Worm (Caenorhabditis elegans) whole organism, young adult: ENCODE results near the gene cogc-6.

ENCODE experiments used
- B0261.1 ChIP-seq: sonication (generic microtip); optimal IDR thresholded peaks from 2 replicates; lab custom pipeline; 2016; ENCODE audit warnings: mild to moderate bottlenecking, missing genetic modification characterization, moderate library complexity, missing compliant biosample characterization
- C17E4.6 ChIP-seq: fragments of 200-800 bp; sonication (Bioruptor generic); IDR thresholded peaks from 2 replicates; pipeline ENCODE4 v1.3.6; 2022; ENCODE audit warnings: missing genetic modification reagents, missing genetic modification characterization, missing compliant biosample characterization
- F22D6.2 ChIP-seq: sonication (generic microtip); optimal IDR thresholded peaks from 2 replicates; lab custom pipeline; 2016; ENCODE audit warnings: mild to moderate bottlenecking, missing genetic modification characterization, missing compliant biosample characterization
- F23B12.7 ChIP-seq: sonication (generic microtip); optimal IDR thresholded peaks from 2 replicates; lab custom pipeline; 2017; ENCODE audit warnings: missing genetic modification characterization, mild to moderate bottlenecking, missing compliant biosample characterization, antibody characterized with exemption, moderate library complexity; ENCODE audit not compliant: insufficient read depth
- F39B2.1 ChIP-seq: fragments of 200-800 bp; sonication (Bioruptor generic); IDR thresholded peaks from 2 replicates; pipeline ENCODE4 v1.3.6; 2022; ENCODE audit warnings: missing genetic modification reagents, missing genetic modification characterization, missing compliant biosample characterization
- F57A8.1 ChIP-seq: fragments of 200-800 bp; sonication (Bioruptor generic); optimal IDR thresholded peaks from 2 replicates; lab custom pipeline; 2018; ENCODE audit warnings: mild to moderate bottlenecking, missing genetic modification characterization, moderate library complexity, missing compliant biosample characterization
- K12H6.12 ChIP-seq: fragments of 200-800 bp; sonication (Bioruptor generic); optimal IDR thresholded peaks from 2 replicates; lab custom pipeline; 2018; ENCODE audit warnings: mild to moderate bottlenecking, missing genetic modification characterization, missing compliant biosample characterization
- Y53G8AR.9 ChIP-seq: fragments of 200-800 bp; sonication (Bioruptor generic); conservative IDR thresholded peaks from 2 replicates; pipeline ENCODE4 v1.3.6; 2022; ENCODE audit warnings: missing genetic modification reagents, missing genetic modification characterization, missing compliant biosample characterization
- ama-1 ChIP-seq, 3 experiments: fragments of 150-350 bp in 1 of 3; sonication (generic microtip) in 2 of 3; optimal IDR thresholded peaks; 2 replicates each; lab custom pipeline; 2014 to 2018; ENCODE audit warnings: missing biosample characterization in 2 of 3, missing genetic modification characterization in 2 of 3, missing genetic modification reagents in 2 of 3
- attf-5 ChIP-seq: fragments of 200-800 bp; sonication (Bioruptor generic); optimal IDR thresholded peaks from 2 replicates; lab custom pipeline; 2018; ENCODE audit warnings: mild to moderate bottlenecking, missing genetic modification characterization, missing compliant biosample characterization
- bed-2 ChIP-seq: fragments of 200-800 bp; sonication (Bioruptor generic); IDR thresholded peaks from 2 replicates; pipeline ENCODE4 v1.3.6; 2022; ENCODE audit warnings: missing genetic modification reagents, missing genetic modification characterization, missing compliant biosample characterization
- cebp-2 ChIP-seq: fragments of 200-800 bp; sonication (Bioruptor generic); IDR thresholded peaks from 2 replicates; pipeline ENCODE4 v1.3.6; 2022; ENCODE audit warnings: missing genetic modification characterization, missing compliant biosample characterization
- die-1 ChIP-seq: sonication (generic microtip); optimal IDR thresholded peaks from 2 replicates; lab custom pipeline; 2016; ENCODE audit warnings: missing genotype, mild to moderate bottlenecking, missing genetic modification characterization, missing compliant biosample characterization
- egl-18 ChIP-seq: fragments of 200-800 bp; sonication (Bioruptor generic); IDR thresholded peaks from 2 replicates; pipeline ENCODE4 v1.3.6; 2022; ENCODE audit warnings: missing genetic modification reagents, missing genetic modification characterization, missing compliant biosample characterization
- egl-44 ChIP-seq: fragments of 200-800 bp; sonication (Bioruptor generic); IDR thresholded peaks from 2 replicates; pipeline ENCODE4 v1.3.6; 2022; ENCODE audit warnings: missing genetic modification reagents, missing genetic modification characterization, missing compliant biosample characterization
- gei-17 ChIP-seq: fragments of 200-800 bp; sonication (Bioruptor generic); optimal IDR thresholded peaks from 2 replicates; lab custom pipeline; 2018; ENCODE audit warnings: mild to moderate bottlenecking, missing genetic modification characterization, missing compliant biosample characterization
- hlh-26 ChIP-seq: fragments of 200-800 bp; sonication (Bioruptor generic); conservative IDR thresholded peaks from 2 replicates; pipeline ENCODE4 v1.3.6; 2022; ENCODE audit warnings: missing genetic modification reagents, missing genetic modification characterization, missing compliant biosample characterization
- hmg-20 ChIP-seq: fragments of 200-800 bp; sonication (Bioruptor generic); IDR thresholded peaks from 2 replicates; pipeline ENCODE4 v1.3.6; 2022; ENCODE audit warnings: missing genetic modification reagents, missing genetic modification characterization, missing compliant biosample characterization
- hsf-1 ChIP-seq: fragments of 200-800 bp; sonication (Bioruptor generic); IDR thresholded peaks from 2 replicates; pipeline ENCODE4 v1.3.6; 2022; ENCODE audit warnings: missing genetic modification reagents, missing genetic modification characterization, missing compliant biosample characterization
- lin-35 ChIP-seq, 3 experiments: fragments of 150-350 bp in 2 of 3; sonication (generic microtip) in 1 of 3; optimal IDR thresholded peaks; 2 replicates each; lab custom pipeline; 2014 to 2018; ENCODE audit warnings: missing biosample characterization in 3 of 3, missing genetic modification characterization in 3 of 3, missing genetic modification reagents in 3 of 3
- lin-54 ChIP-seq: fragments of 200-800 bp; sonication (Bioruptor generic); optimal IDR thresholded peaks from 2 replicates; lab custom pipeline; 2018; ENCODE audit warnings: mild to moderate bottlenecking, missing genetic modification characterization, missing compliant biosample characterization
- madf-10 ChIP-seq: sonication (generic microtip); optimal IDR thresholded peaks from 2 replicates; lab custom pipeline; 2016; ENCODE audit warnings: mild to moderate bottlenecking, missing genetic modification characterization, missing compliant biosample characterization
- madf-3 ChIP-seq: fragments of 200-800 bp; sonication (Bioruptor generic); IDR thresholded peaks from 2 replicates; pipeline ENCODE4 v1.3.6; 2022; ENCODE audit warnings: missing genetic modification reagents, missing genetic modification characterization, missing compliant biosample characterization
- mcd-1 ChIP-seq: fragments of 200-800 bp; sonication (Bioruptor generic); IDR thresholded peaks from 2 replicates; pipeline ENCODE4 v1.3.6; 2022; ENCODE audit warnings: missing genetic modification reagents, missing genetic modification characterization, missing compliant biosample characterization
- nfya-2 ChIP-seq: fragments of 200-800 bp; sonication (Bioruptor generic); IDR thresholded peaks from 2 replicates; pipeline ENCODE4 v1.3.6; 2022; ENCODE audit warnings: missing genetic modification reagents, missing genetic modification characterization, missing compliant biosample characterization
- nhr-27 ChIP-seq: fragments of 200-800 bp; sonication (Bioruptor generic); optimal IDR thresholded peaks from 2 replicates; lab custom pipeline; 2018; ENCODE audit warnings: mild to moderate bottlenecking, missing genetic modification characterization, moderate library complexity, missing compliant biosample characterization
- pbrm-1 ChIP-seq: fragments of 200-800 bp; sonication (Bioruptor generic); IDR thresholded peaks from 2 replicates; pipeline ENCODE4 v1.3.6; 2022; ENCODE audit warnings: missing genetic modification reagents, missing genetic modification characterization, missing compliant biosample characterization
- sea-2 ChIP-seq: fragments of 200-800 bp; sonication (Bioruptor generic); IDR thresholded peaks from 2 replicates; pipeline ENCODE4 v1.3.6; 2022; ENCODE audit warnings: missing genetic modification characterization, missing compliant biosample characterization
- snpc-1.1 ChIP-seq: sonication (generic microtip); optimal IDR thresholded peaks from 2 replicates; lab custom pipeline; 2017; ENCODE audit warnings: missing genetic modification characterization, mild to moderate bottlenecking, missing compliant biosample characterization, antibody characterized with exemption, moderate library complexity, missing genotype, missing genetic modification reagents; ENCODE audit not compliant: insufficient read depth
- snpc-3.4 ChIP-seq: sonication (generic microtip); optimal IDR thresholded peaks from 2 replicates; lab custom pipeline; 2017; ENCODE audit warnings: missing genetic modification characterization, mild to moderate bottlenecking, missing compliant biosample characterization, antibody characterized with exemption, moderate library complexity, missing genotype, missing genetic modification reagents
- snpc-4 ChIP-seq, 5 experiments: fragments of 150-350 bp in 1 of 5; sonication (generic microtip) in 4 of 5; optimal IDR thresholded peaks; 2 replicates each; lab custom pipeline; 2014 to 2018; ENCODE audit warnings: missing genetic modification characterization in 5 of 5, missing biosample characterization in 3 of 5, antibody characterized with exemption in 2 of 5, mild to moderate bottlenecking in 2 of 5, missing compliant biosample characterization in 2 of 5, missing genotype in 2 of 5, moderate library complexity in 2 of 5, missing genetic modification reagents in 1 of 5
- sptf-2 ChIP-seq: fragments of 200-800 bp; sonication (Bioruptor generic); optimal IDR thresholded peaks from 2 replicates; lab custom pipeline; 2018; ENCODE audit warnings: mild to moderate bottlenecking, missing genetic modification characterization, missing compliant biosample characterization
- unc-130 ChIP-seq: sonication (generic microtip); optimal IDR thresholded peaks from 2 replicates; lab custom pipeline; 2016; ENCODE audit warnings: missing genetic modification reagents, missing genetic modification characterization, missing compliant biosample characterization
- ztf-22 ChIP-seq: fragments of 200-800 bp; sonication (Bioruptor generic); optimal IDR thresholded peaks from 2 replicates; lab custom pipeline; 2018; ENCODE audit warnings: mild to moderate bottlenecking, missing genetic modification characterization, moderate library complexity, missing compliant biosample characterization
- ztf-25 ChIP-seq: fragments of 200-800 bp; sonication (Bioruptor generic); IDR thresholded peaks from 2 replicates; pipeline ENCODE4 v1.3.6; 2022; ENCODE audit warnings: missing genetic modification reagents, missing genetic modification characterization, missing compliant biosample characterization
- ztf-3 ChIP-seq: fragments of 200-800 bp; sonication (Bioruptor generic); optimal IDR thresholded peaks from 2 replicates; lab custom pipeline; 2018; ENCODE audit warnings: mild to moderate bottlenecking, missing genetic modification characterization, missing compliant biosample characterization

The cogc-6 gene

DNA sequence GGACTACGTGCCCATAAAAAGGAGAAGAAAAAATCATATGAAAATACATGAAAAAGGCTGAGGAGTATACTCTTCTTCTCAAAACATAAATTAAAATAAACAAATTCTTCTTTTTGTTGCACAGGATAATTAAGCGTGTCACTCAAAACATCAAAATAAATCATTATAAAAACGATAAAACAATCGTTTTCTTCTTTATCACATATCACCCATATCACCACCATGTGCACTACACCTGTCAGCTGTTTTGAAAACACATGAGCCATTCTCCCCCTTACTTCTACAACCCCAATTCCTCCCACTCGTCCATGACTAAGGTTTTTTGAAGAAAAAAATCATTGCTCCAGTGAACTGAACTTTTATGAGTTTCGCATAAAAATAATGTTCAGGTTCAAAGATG, 31.4 kb upstream of the cogc-6 start:
- TF ChIP-seq egl-18, result no peak
- no peak for TF ChIP-seq ztf-22
- no peak for TF ChIP-seq F23B12.7 (tag; lab: Kevin White, UChicago)
- no peak for TF ChIP-seq lin-35 (GFP tag; optimal IDR thresholded peaks at IDR 0.05; lab: Kevin White, UChicago)
- no peak for TF ChIP-seq attf-5 (GFP tag; lab: Kevin White, UChicago)
- TF ChIP-seq F22D6.2, result no peak
- TF ChIP-seq hmg-20, result no peak
- no peak for TF ChIP-seq C17E4.6
- TF ChIP-seq K12H6.12 (tag; lab: Kevin White, UChicago), result no peak
- TF ChIP-seq die-1 (tag; lab: Kevin White, UChicago), result no peak
- TF ChIP-seq bed-2 (GFP tag; lab: Robert Waterston, UW), result no peak
- TF ChIP-seq sptf-2, result no peak
- TF ChIP-seq Y53G8AR.9, result no peak
- no peak for TF ChIP-seq snpc-1.1
- TF ChIP-seq egl-44, result no peak
- no peak for TF ChIP-seq snpc-3.4
- no peak for TF ChIP-seq snpc-4 (GFP tag; optimal IDR thresholded peaks at IDR 0.05; lab: Kevin White, UChicago)
- no peak for TF ChIP-seq snpc-4 (tag; optimal IDR thresholded peaks at IDR 0.05; lab: Kevin White, UChicago)
- no peak for TF ChIP-seq B0261.1 (tag; lab: Kevin White, UChicago)
- TF ChIP-seq hsf-1 (GFP tag; lab: Robert Waterston, UW), result no peak

DNA sequence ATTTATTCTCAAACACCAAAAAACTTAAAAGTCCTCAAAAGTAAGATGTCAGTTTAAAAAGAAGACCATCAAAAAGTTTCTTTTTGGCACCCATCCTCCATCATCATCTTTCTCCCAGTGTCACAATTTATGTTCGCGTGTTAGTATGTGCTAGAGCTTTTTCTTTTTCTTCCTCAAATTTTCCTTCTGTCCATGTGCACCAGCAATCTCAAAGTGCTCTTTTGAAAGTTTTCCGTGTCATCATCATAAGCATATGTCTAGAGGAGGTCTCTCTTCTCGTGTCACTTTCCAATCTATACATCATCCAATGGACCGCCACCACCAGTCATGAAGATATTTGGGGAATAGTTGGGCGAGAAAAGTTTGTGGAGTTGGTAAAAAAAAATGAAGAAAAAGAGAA, 30.0 kb upstream of the cogc-6 start:
- TF ChIP-seq madf-3 (GFP tag; lab: Robert Waterston, UW), result no peak
- TF ChIP-seq F23B12.7 (tag; lab: Kevin White, UChicago), result no peak
- TF ChIP-seq hlh-26, result no peak
- TF ChIP-seq nhr-27, result no peak
- TF ChIP-seq unc-130 (GFP tag; lab: Kevin White, UChicago), result no peak
- TF ChIP-seq ama-1 (optimal IDR thresholded peaks at IDR 0.05; lab: Kevin White, UChicago), result no peak
- TF ChIP-seq ama-1 (GFP tag; optimal IDR thresholded peaks at IDR 0.05; lab: Kevin White, UChicago), result no peak
- TF ChIP-seq mcd-1 (GFP tag; lab: Robert Waterston, UW), result no peak
- no peak for TF ChIP-seq cebp-2
- TF ChIP-seq F39B2.1 (GFP tag; lab: Robert Waterston, UW), result no peak
- TF ChIP-seq die-1 (tag; lab: Kevin White, UChicago), result no peak
- TF ChIP-seq pbrm-1 (GFP tag; lab: Robert Waterston, UW), result no peak
- no peak for TF ChIP-seq lin-54 (GFP tag; lab: Kevin White, UChicago)
- TF ChIP-seq ztf-3 (GFP tag; lab: Kevin White, UChicago), result no peak
- TF ChIP-seq sptf-2, result no peak
- no peak for TF ChIP-seq sea-2 (GFP tag; lab: Robert Waterston, UW)
- no peak for TF ChIP-seq gei-17 (GFP tag; lab: Kevin White, UChicago)
- TF ChIP-seq madf-10 (tag; lab: Kevin White, UChicago), result no peak
- TF ChIP-seq nfya-2 (GFP tag; lab: Robert Waterston, UW), result no peak
- no peak for TF ChIP-seq ztf-25 (GFP tag; lab: Robert Waterston, UW)
- TF ChIP-seq, all 124 proteins: peak for 0

ce11 chrV:8250208-8250607, 29.1 kb upstream of the cogc-6 start, which contains the start of gene C16D9.6:
Gene C16D9.6, minus strand, starts transcription at chrV:8250308.
- TF ChIP-seq F57A8.1 (GFP tag; lab: Kevin White, UChicago), result no peak
